Worm (Caenorhabditis elegans): ENCODE measurements around the gene T19C4.5.

T19C4.5 gene

DNA sequence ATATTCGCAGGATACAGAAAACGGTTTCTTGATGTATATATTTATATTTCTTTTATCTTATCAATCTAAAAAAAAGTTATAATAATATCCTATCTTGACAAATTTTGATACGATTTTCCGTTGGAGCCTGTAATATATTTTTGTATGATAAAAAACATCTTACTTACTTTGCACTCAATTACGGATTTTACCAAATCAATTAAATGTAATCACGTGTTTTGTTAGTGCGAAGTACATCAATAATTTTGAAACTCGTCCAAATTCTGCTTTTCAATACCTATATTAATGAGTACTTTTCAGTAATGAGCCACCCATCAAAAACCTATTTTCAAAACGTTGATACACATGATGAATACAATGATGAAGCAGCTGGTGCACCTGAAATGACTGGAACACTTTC, 22.6 kb upstream of the T19C4.5 start, which contains the start of gene T19C4.1:
Gene T19C4.1, plus strand, starts transcription at position 301 of the 400 bp plus-strand sequence.
- TF ChIP-seq C04F5.9 (tag; optimal IDR thresholded peaks at IDR 0.05) (no peak), ama-1 (optimal IDR thresholded peaks at IDR 0.05) (no peak), C34B4.2 (tag; optimal IDR thresholded peaks at IDR 0.05) (no peak), pax-3 (tag; optimal IDR thresholded peaks at IDR 0.05) (no peak), tbx-2 (tag; optimal IDR thresholded peaks at IDR 0.05) (no peak), nhr-11 (tag; optimal IDR thresholded peaks at IDR 0.05) (no peak), nhr-76 (tag; optimal IDR thresholded peaks at IDR 0.05) (no peak), nhr-71 (tag; optimal IDR thresholded peaks at IDR 0.05) (no peak), mab-9 (GFP tag; IDR thresholded peaks at IDR 0.05) (no peak), hpl-2 (GFP tag; optimal IDR thresholded peaks at IDR 0.05) (no peak), hlh-17 (GFP tag; optimal IDR thresholded peaks at IDR 0.05; ENCODE audit: borderline replicate concordance) (no peak), zip-4 (GFP tag; optimal IDR thresholded peaks at IDR 0.05) (no peak), xbp-1 (tag; optimal IDR thresholded peaks at IDR 0.05) (no peak), elt-3 (tag; optimal IDR thresholded peaks at IDR 0.05) (no peak), nhr-90 (tag; optimal IDR thresholded peaks at IDR 0.05; ENCODE audit: poor library complexity) (no peak), lin-13 (GFP tag; optimal IDR thresholded peaks at IDR 0.05) (no peak)

DNA sequence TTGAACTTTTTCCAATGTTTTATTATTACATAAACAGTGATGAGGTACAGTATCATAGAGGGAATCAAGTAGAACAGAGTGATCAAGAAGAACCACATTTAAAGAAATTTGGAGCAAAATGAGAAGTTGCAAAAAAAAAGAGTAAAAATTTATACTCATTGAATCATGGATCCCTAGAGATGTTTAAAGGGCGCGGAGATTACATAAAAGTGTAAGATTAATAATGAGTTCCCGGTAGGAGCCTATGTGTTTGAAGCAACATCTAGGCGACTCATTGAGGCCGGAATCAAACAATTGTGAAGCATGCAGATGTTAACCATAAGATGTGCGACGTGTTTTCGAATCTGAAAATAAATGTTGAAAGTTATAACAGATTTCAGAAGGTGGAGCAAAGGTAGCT, 19.7 kb upstream of the T19C4.5 start, which contains the start of gene srg-39:
Gene srg-39, minus strand, starts transcription at position 101 of the 400 bp plus-strand sequence.
- TF ChIP-seq sptf-1 (tag; optimal IDR thresholded peaks at IDR 0.05) (no peak), nhr-77 (tag; optimal IDR thresholded peaks at IDR 0.05) (no peak), ama-1 (optimal IDR thresholded peaks at IDR 0.05) (no peak), C16A3.4 (tag; optimal IDR thresholded peaks at IDR 0.05) (no peak)

DNA sequence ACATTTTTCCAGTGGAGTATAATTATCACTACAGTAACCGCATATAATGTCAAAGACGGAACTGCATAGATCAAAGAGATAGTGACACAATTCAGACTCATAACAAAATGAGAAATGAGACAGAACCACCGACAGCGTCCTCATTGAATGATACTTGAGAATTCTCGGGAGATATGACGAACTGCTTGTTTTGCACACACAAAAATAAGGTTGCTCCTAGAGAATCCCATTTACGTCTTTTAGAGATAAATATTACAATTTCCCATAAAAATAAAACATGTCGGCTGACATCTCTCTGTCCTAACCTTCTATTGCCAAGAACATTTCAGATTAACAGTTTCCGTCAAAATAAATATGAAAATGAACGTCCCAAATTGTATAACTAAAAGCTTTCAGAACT, 16.5 kb upstream of the T19C4.5 start, which contains the start of gene srg-38:
Gene srg-38, minus strand, starts transcription at position 101 of the 400 bp plus-strand sequence.
- TF ChIP-seq fkh-4 (tag; optimal IDR thresholded peaks at IDR 0.05; ENCODE audit: borderline replicate concordance), result no peak
- no peak for TF ChIP-seq ceh-90 (tag; optimal IDR thresholded peaks at IDR 0.05)
- TF ChIP-seq aly-2 (tag; optimal IDR thresholded peaks at IDR 0.05), result no peak
- TF ChIP-seq swsn-7 (tag; optimal IDR thresholded peaks at IDR 0.05), result no peak
- no peak for TF ChIP-seq pag-3 (tag; optimal IDR thresholded peaks at IDR 0.05; ENCODE audit: borderline replicate concordance, insufficient read depth)
- no peak for TF ChIP-seq unc-98 (GFP tag; IDR thresholded peaks at IDR 0.05)
- no peak for TF ChIP-seq fkh-8 (tag; optimal IDR thresholded peaks at IDR 0.05)
- no peak for TF ChIP-seq dpl-1 (GFP tag; optimal IDR thresholded peaks at IDR 0.05)
- TF ChIP-seq mep-1 (tag; optimal IDR thresholded peaks at IDR 0.05), result no peak

DNA sequence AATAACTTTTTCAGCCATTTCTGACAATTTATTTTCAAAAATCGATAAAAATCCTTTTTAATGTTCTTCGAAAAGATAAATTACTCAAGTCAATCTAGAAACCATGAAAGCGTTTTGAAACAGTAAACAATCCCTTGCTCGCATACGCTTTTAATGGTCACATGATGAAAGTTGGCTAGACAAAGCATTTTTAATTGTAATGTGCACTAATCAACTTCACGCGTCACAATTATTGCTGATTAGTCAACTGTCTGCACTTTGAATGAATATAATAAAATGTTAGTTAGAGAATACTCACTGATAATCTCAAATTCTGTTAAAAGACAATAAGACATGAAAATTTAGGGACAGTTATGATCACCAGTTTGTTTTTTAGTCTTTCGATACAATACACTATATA, 15.4 kb upstream of the T19C4.5 start:
- TF ChIP-seq jun-1 (tag; optimal IDR thresholded peaks at IDR 0.05), result no peak
- peak; percentile 93 for TF ChIP-seq ceh-8 (GFP tag; optimal IDR thresholded peaks at IDR 0.05)

DNA sequence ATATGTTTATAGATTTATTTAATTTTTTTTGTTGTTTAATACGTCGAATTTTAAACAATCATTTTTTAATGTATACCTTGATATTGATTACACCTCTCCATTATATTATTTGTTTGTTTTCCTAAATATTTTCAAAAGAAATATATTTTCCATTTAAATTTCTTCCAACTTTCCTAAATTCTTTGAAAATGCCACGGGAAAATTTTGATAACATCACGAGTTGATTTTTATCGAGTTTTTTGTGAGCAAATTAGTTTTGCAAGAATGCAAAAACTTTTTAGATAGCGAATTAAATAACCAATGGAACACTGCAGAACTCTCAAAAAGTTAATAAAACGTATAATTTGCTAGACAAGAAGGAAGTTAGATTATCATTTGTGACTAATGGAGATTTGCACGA, 14.1 kb upstream of the T19C4.5 start, which contains the start of gene srg-42:
Gene srg-42, minus strand, starts transcription at position 101 of the 400 bp plus-strand sequence.
- TF ChIP-seq tlp-1 (tag; optimal IDR thresholded peaks at IDR 0.05) (no peak), rnt-1 (tag; optimal IDR thresholded peaks at IDR 0.05) (no peak), grh-1 (GFP tag; IDR thresholded peaks at IDR 0.05) (no peak), tbx-2 (tag; optimal IDR thresholded peaks at IDR 0.05) (no peak), sup-37 (GFP tag; optimal IDR thresholded peaks at IDR 0.05) (no peak), sptf-1 (tag; optimal IDR thresholded peaks at IDR 0.05) (no peak), C04F5.9 (tag; optimal IDR thresholded peaks at IDR 0.05) (no peak), hlh-17 (GFP tag; optimal IDR thresholded peaks at IDR 0.05; ENCODE audit: borderline replicate concordance) (no peak)

Data from whole organism, L1 larva.